Worm (Caenorhabditis elegans) whole organism, L1 larva: ENCODE data around the gene clec-2.

Source experiments
- C04F5.9 ChIP-seq: sonication (generic microtip); optimal IDR thresholded peaks from 2 replicates; lab custom pipeline; 2016; ENCODE audit warnings: missing genetic modification characterization, missing compliant biosample characterization
- C16A3.4 ChIP-seq: fragments of 150-350 bp; optimal IDR thresholded peaks from 2 replicates; lab custom pipeline; 2014; ENCODE audit warnings: missing biosample characterization, missing genetic modification characterization
- C34B4.2 ChIP-seq: sonication (generic microtip); optimal IDR thresholded peaks from 2 replicates; lab custom pipeline; 2017; ENCODE audit warnings: mild to moderate bottlenecking, missing genetic modification characterization, missing compliant biosample characterization
- Y116A8C.19 ChIP-seq: sonication (generic microtip); optimal IDR thresholded peaks from 2 replicates; lab custom pipeline; 2016; ENCODE audit warnings: missing compliant biosample characterization, missing genetic modification characterization, borderline replicate concordance
- aha-1 ChIP-seq: fragments of 150-350 bp; optimal IDR thresholded peaks from 2 replicates; lab custom pipeline; 2014; ENCODE audit warnings: missing biosample characterization, missing genetic modification characterization
- alr-1 ChIP-seq: fragments of 200-800 bp; sonication (Bioruptor generic); optimal IDR thresholded peaks from 2 replicates; lab custom pipeline; 2018; ENCODE audit warnings: borderline replicate concordance, mild to moderate bottlenecking, missing genetic modification characterization, missing compliant biosample characterization
- blmp-1 ChIP-seq: fragments of 150-350 bp; optimal IDR thresholded peaks from 2 replicates; lab custom pipeline; 2014; ENCODE audit warnings: missing biosample characterization, missing genetic modification characterization
- ceh-82 ChIP-seq, 3 experiments: fragments of 150-350 bp in 1 of 3; sonication (generic microtip) in 2 of 3; optimal IDR thresholded peaks; 2 replicates each; lab custom pipeline; 2014 to 2017; ENCODE audit warnings: missing biosample characterization in 3 of 3, missing genetic modification characterization in 3 of 3
- efl-1 ChIP-seq, 4 experiments: fragments of 150-350 bp; optimal IDR thresholded peaks in 3 of 4; peaks in 1 of 4; 1 replicate in 1 of 4; 2 replicates in 3 of 4; lab custom pipeline; 2014; ENCODE audit warnings: missing biosample characterization in 2 of 4, missing genetic modification characterization in 2 of 4, missing genetic modification reagents in 2 of 4
- egl-27 ChIP-seq, 2 experiments: fragments of 150-350 bp in 1 of 2; sonication (generic microtip); optimal IDR thresholded peaks; 3 replicates each; lab custom pipeline; 2017 to 2018; ENCODE audit warnings: missing biosample characterization in 2 of 2, missing genetic modification characterization in 2 of 2, missing genetic modification reagents in 2 of 2
- elt-3 ChIP-seq, 6 experiments: fragments of 150-350 bp in 1 of 6; sonication (generic microtip); optimal IDR thresholded peaks; 2 replicates each; lab custom pipeline; 2017 to 2018; ENCODE audit warnings: missing biosample characterization in 6 of 6, missing genetic modification characterization in 6 of 6, inconsistent platforms in 1 of 6
- fkh-10 ChIP-seq: sonication (generic microtip); optimal IDR thresholded peaks from 2 replicates; lab custom pipeline; 2017; ENCODE audit warnings: missing biosample characterization, missing genetic modification reagents, missing genetic modification characterization
- fkh-8 ChIP-seq: sonication (generic microtip); optimal IDR thresholded peaks from 2 replicates; lab custom pipeline; 2016; ENCODE audit warnings: mild to moderate bottlenecking, missing genetic modification characterization, missing compliant biosample characterization
- grh-1 ChIP-seq: fragments of 200-800 bp; sonication (Bioruptor generic); IDR thresholded peaks from 2 replicates; pipeline ENCODE4 v1.3.6; 2022; ENCODE audit warnings: missing genetic modification reagents, missing genetic modification characterization, missing compliant biosample characterization
- hlh-4 ChIP-seq: sonication (generic microtip); optimal IDR thresholded peaks from 2 replicates; lab custom pipeline; 2016; ENCODE audit warnings: mild to moderate bottlenecking, missing genetic modification characterization, missing compliant biosample characterization
- irx-1 ChIP-seq: sonication (generic microtip); optimal IDR thresholded peaks from 2 replicates; lab custom pipeline; 2016; ENCODE audit warnings: missing genetic modification characterization, missing compliant biosample characterization
- isw-1 ChIP-seq: fragments of 200-800 bp; sonication (Bioruptor generic); IDR thresholded peaks from 2 replicates; pipeline ENCODE4 v1.3.6; 2022; ENCODE audit warnings: missing genetic modification characterization, missing compliant biosample characterization
- lin-14 ChIP-seq: fragments of 200-800 bp; sonication (Bioruptor generic); optimal IDR thresholded peaks from 2 replicates; lab custom pipeline; 2018; ENCODE audit warnings: mild to moderate bottlenecking, missing genetic modification characterization, moderate library complexity, missing compliant biosample characterization
- lin-35 ChIP-seq, 2 experiments: fragments of 150-350 bp; optimal IDR thresholded peaks; 2 replicates each; lab custom pipeline; 2014; ENCODE audit warnings: missing biosample characterization in 2 of 2, missing genetic modification characterization in 2 of 2, missing genetic modification reagents in 2 of 2
- lsy-2 ChIP-seq, 2 experiments: fragments of 150-350 bp; optimal IDR thresholded peaks; 2 replicates each; lab custom pipeline; 2014; ENCODE audit warnings: missing biosample characterization in 2 of 2, missing genetic modification characterization in 2 of 2
- mab-9 ChIP-seq: fragments of 200-800 bp; sonication (Bioruptor generic); IDR thresholded peaks from 2 replicates; pipeline ENCODE4 v1.3.6; 2022; ENCODE audit warnings: missing genetic modification reagents, missing genetic modification characterization, missing compliant biosample characterization
- mef-2 ChIP-seq: fragments of 150-350 bp; optimal IDR thresholded peaks from 2 replicates; lab custom pipeline; 2014; ENCODE audit warnings: missing biosample characterization, missing genetic modification characterization
- nhr-19 ChIP-seq: fragments of 200-800 bp; sonication (Bioruptor generic); conservative IDR thresholded peaks from 2 replicates; pipeline ENCODE4 v1.3.6; 2022; ENCODE audit warnings: missing genetic modification characterization, missing compliant biosample characterization
- nhr-237 ChIP-seq: fragments of 150-350 bp; optimal IDR thresholded peaks from 2 replicates; lab custom pipeline; 2014; ENCODE audit warnings: missing biosample characterization, missing genetic modification characterization
- nhr-28 ChIP-seq: fragments of 150-350 bp; optimal IDR thresholded peaks from 2 replicates; lab custom pipeline; 2014; ENCODE audit warnings: missing biosample characterization, missing genetic modification characterization
- nhr-47 ChIP-seq: sonication (generic microtip); optimal IDR thresholded peaks from 2 replicates; lab custom pipeline; 2016; ENCODE audit warnings: mild to moderate bottlenecking, missing genetic modification characterization, moderate library complexity, missing compliant biosample characterization
- nhr-71 ChIP-seq: sonication (generic microtip); optimal IDR thresholded peaks from 2 replicates; lab custom pipeline; 2016; ENCODE audit warnings: mild to moderate bottlenecking, missing genetic modification characterization, moderate library complexity, missing compliant biosample characterization
- nhr-76 ChIP-seq: sonication (generic microtip); optimal IDR thresholded peaks from 2 replicates; lab custom pipeline; 2017; ENCODE audit warnings: missing biosample characterization, missing genetic modification characterization
- nhr-84 ChIP-seq: sonication (generic microtip); optimal IDR thresholded peaks from 2 replicates; lab custom pipeline; 2017; ENCODE audit warnings: missing biosample characterization, missing genetic modification characterization
- nhr-85 ChIP-seq: sonication (generic microtip); peaks from one replicate; lab custom pipeline; 2016; ENCODE audit warnings: missing genetic modification characterization, inconsistent platforms, missing compliant biosample characterization
- nhr-90 ChIP-seq: sonication (generic microtip); optimal IDR thresholded peaks from 2 replicates; lab custom pipeline; 2016; ENCODE audit warnings: mild to moderate bottlenecking, missing genetic modification characterization, missing compliant biosample characterization; ENCODE audit not compliant: poor library complexity
- pag-3 ChIP-seq: sonication (generic microtip); optimal IDR thresholded peaks from 2 replicates; lab custom pipeline; 2017; ENCODE audit warnings: missing genetic modification characterization, mild to moderate bottlenecking, missing compliant biosample characterization, antibody characterized with exemption, borderline replicate concordance; ENCODE audit not compliant: insufficient read depth
- pqm-1 ChIP-seq: sonication (generic microtip); optimal IDR thresholded peaks from 3 replicates; lab custom pipeline; 2017; ENCODE audit warnings: missing biosample characterization, missing genetic modification characterization
- skn-1 ChIP-seq: fragments of 150-350 bp; optimal IDR thresholded peaks from 2 replicates; lab custom pipeline; 2014; ENCODE audit warnings: missing biosample characterization, missing genetic modification characterization
- snpc-4 ChIP-seq: fragments of 150-350 bp; optimal IDR thresholded peaks from 2 replicates; lab custom pipeline; 2014; ENCODE audit warnings: missing biosample characterization, missing genetic modification characterization
- snu-23 ChIP-seq: sonication (generic microtip); optimal IDR thresholded peaks from 2 replicates; lab custom pipeline; 2016; ENCODE audit warnings: missing genetic modification characterization, missing compliant biosample characterization
- unc-130 ChIP-seq: fragments of 150-350 bp; optimal IDR thresholded peaks from 2 replicates; lab custom pipeline; 2017; ENCODE audit warnings: missing biosample characterization, missing genetic modification characterization, inconsistent platforms
- unc-62 ChIP-seq: fragments of 150-350 bp; optimal IDR thresholded peaks from 2 replicates; lab custom pipeline; 2014; ENCODE audit warnings: missing biosample characterization, missing genetic modification reagents, missing genetic modification characterization
- vab-15 ChIP-seq: sonication (generic microtip); optimal IDR thresholded peaks from 2 replicates; lab custom pipeline; 2017; ENCODE audit warnings: missing genotype, mild to moderate bottlenecking, missing genetic modification characterization, missing compliant biosample characterization
- xbp-1 ChIP-seq: sonication (generic microtip); optimal IDR thresholded peaks from 2 replicates; lab custom pipeline; 2016; ENCODE audit warnings: missing genetic modification characterization, missing compliant biosample characterization
- zip-4 ChIP-seq: fragments of 200-800 bp; sonication (Bioruptor generic); optimal IDR thresholded peaks from 2 replicates; lab custom pipeline; 2018; ENCODE audit warnings: mild to moderate bottlenecking, missing genetic modification characterization, moderate library complexity, missing compliant biosample characterization
- ztf-4 ChIP-seq: fragments of 150-350 bp; optimal IDR thresholded peaks from 2 replicates; lab custom pipeline; 2014; ENCODE audit warnings: missing biosample characterization, missing genetic modification characterization

clec-2 gene

DNA sequence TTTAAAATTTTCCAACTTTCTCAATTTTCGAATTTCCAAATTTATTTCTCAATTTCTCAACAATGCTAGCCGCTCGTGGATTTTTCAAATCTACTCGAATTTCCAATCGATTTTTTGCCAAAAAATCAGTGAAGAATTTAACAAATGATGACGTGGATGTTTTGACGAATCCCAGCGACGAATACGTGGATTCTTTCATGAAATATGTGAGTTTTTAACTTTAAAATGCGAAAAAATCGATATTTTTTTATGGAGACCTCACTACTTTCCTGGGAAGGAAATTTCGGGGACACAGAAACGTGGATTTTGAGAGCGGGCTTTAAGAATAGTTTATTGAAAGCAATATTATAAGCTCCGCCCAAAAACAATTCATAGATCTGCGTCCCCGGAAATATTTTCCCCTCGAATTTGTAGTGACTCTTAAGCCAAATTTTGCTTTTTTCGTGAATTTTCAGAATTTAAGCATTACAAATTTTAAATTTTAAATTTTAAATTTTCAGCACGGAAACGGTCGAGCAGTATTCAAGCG, 31.6 kb downstream of the clec-2 start, which contains the start of gene K08A2.2 (continued):
- peak; percentile 17; the same call in 1 of the 2 replicates for TF ChIP-seq isw-1 (GFP tag; lab: Robert Waterston, UW)
- no peak for TF ChIP-seq grh-1 (GFP tag; lab: Robert Waterston, UW)
- peak; percentile 31 for TF ChIP-seq nhr-90
- TF ChIP-seq lsy-2 (tag; optimal IDR thresholded peaks at IDR 0.05; lab: Kevin White, UChicago), result no peak
- peak; percentile 44 for TF ChIP-seq nhr-85 (tag; lab: Kevin White, UChicago)
- TF ChIP-seq fkh-10 (GFP tag; lab: Kevin White, UChicago), result no peak
- TF ChIP-seq C16A3.4 (tag; lab: Kevin White, UChicago), result no peak
- TF ChIP-seq alr-1 (tag; lab: Kevin White, UChicago), result no peak
- TF ChIP-seq pag-3 (tag; lab: Kevin White, UChicago), result no peak
- no peak for TF ChIP-seq nhr-28
- no peak for TF ChIP-seq unc-130
- TF ChIP-seq nhr-71 (tag; lab: Kevin White, UChicago), result peak; percentile 35
- no peak for TF ChIP-seq fkh-8 (tag; lab: Kevin White, UChicago)
- TF ChIP-seq aha-1, result no peak
- TF ChIP-seq pqm-1 (tag; lab: Kevin White, UChicago), result no peak
- no peak for TF ChIP-seq nhr-237
- no peak for TF ChIP-seq egl-27 (tag; optimal IDR thresholded peaks at IDR 0.05; lab: Kevin White, UChicago)
- no peak for TF ChIP-seq nhr-84 (tag; lab: Kevin White, UChicago)
- peak; percentile 48 for TF ChIP-seq nhr-47 (tag; lab: Kevin White, UChicago)
- no peak for TF ChIP-seq Y116A8C.19 (tag; lab: Kevin White, UChicago)
- TF ChIP-seq ceh-82 (tag; optimal IDR thresholded peaks at IDR 0.05; lab: Kevin White, UChicago), result no peak
- no peak for TF ChIP-seq snu-23 (GFP tag; lab: Kevin White, UChicago)
- TF ChIP-seq vab-15 (tag; lab: Kevin White, UChicago), result no peak
- TF ChIP-seq irx-1 (tag; lab: Kevin White, UChicago), result no peak
- TF ChIP-seq mef-2, result no peak
- no peak for TF ChIP-seq zip-4
- TF ChIP-seq C04F5.9 (tag; lab: Kevin White, UChicago), result no peak
- TF ChIP-seq blmp-1 (tag; lab: Kevin White, UChicago), result no peak
- TF ChIP-seq C34B4.2 (tag; lab: Kevin White, UChicago), result no peak
- no peak; the same call in 1 of the 2 replicates for TF ChIP-seq mab-9 (GFP tag; lab: Robert Waterston, UW)
- TF ChIP-seq nhr-76 (tag; lab: Kevin White, UChicago), result no peak
- no peak for TF ChIP-seq skn-1
- TF ChIP-seq hlh-4 (tag; lab: Kevin White, UChicago), result no peak
- TF ChIP-seq ztf-4, result no peak
- TF ChIP-seq xbp-1 (tag; lab: Kevin White, UChicago), result peak; percentile 17
- TF ChIP-seq nhr-19 (GFP tag; lab: Robert Waterston, UW), result peak; percentile 36
- TF ChIP-seq unc-62 (GFP tag; lab: Kevin White, UChicago), result no peak
- no peak for TF ChIP-seq snpc-4

DNA sequence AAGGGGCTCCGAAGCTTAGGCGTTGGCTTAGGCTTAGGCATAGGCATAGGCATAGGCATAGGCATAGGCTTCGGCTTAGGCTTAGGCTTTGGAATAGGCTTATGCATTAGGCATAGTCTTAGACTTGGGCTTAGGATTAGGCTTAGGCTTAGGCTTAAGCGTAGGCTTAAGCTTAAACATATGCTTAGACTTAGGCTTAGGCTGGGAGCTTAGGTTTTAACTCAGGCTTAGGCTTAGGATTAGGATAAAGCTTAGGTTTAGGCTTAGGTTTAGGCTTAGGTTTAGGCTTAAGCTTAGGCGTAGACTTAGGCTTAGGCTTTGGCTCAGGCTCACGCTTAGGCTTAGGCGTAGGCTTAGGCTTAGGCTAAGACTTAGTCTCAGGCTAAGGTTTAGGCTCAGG, 33.1 kb downstream of the clec-2 start:
- TF ChIP-seq lin-14 (GFP tag; lab: Kevin White, UChicago), result no peak
- no peak for TF ChIP-seq nhr-71 (tag; lab: Kevin White, UChicago)
- no peak for TF ChIP-seq lin-35 (GFP tag; optimal IDR thresholded peaks at IDR 0.05; lab: Kevin White, UChicago)
- TF ChIP-seq isw-1 (GFP tag; lab: Robert Waterston, UW), result no peak
- TF ChIP-seq efl-1 (optimal IDR thresholded peaks at IDR 0.05; lab: Kevin White, UChicago), result no peak
- TF ChIP-seq efl-1 (GFP tag; optimal IDR thresholded peaks at IDR 0.05 in 1 of 2; lab: Kevin White, UChicago), result peak in 1 of 2 experiments; percentile 29
- TF ChIP-seq elt-3 (tag; optimal IDR thresholded peaks at IDR 0.05; lab: Kevin White, UChicago), result no peak
- no peak for TF ChIP-seq nhr-28
